Fruit fly (Drosophila melanogaster) ovary, adult (tissue): Measurements from ENCODE around the gene CG14570.

Source experiments
- CG17801 ChIP-seq: fragments of 200-800 bp; optimal IDR thresholded peaks from 2 replicates; lab custom pipeline; 2019; ENCODE audit warnings: missing biosample characterization, mild to moderate bottlenecking, missing genetic modification characterization, moderate library complexity; ENCODE audit not compliant: partially characterized antibody

Gene CG14570

dm6 chr3L:21728616-21729047, 1.6 kb downstream of the CG14570 start, which contains the start of the genes CG11247 and Polr2H:
Gene CG11247, minus strand, starts transcription at chr3L:21728806.
Gene Polr2H, plus strand, starts transcription at chr3L:21728932.
- TF ChIP-seq CG17801 (GFP tag; lab: Kevin White, UChicago), result peak; percentile 65

- TF ChIP-seq CG17801 (GFP tag; lab: Kevin White, UChicago), result no peak
Observed at dm6 chr3L:21727728-21728124, 2.5 kb downstream of the CG14570 start.

dm6 chr3L:21727013-21727727, 3.1 kb downstream of the CG14570 start:
- peak; percentile 16 for TF ChIP-seq CG17801 (GFP tag; lab: Kevin White, UChicago)

dm6 chr3L:21720869-21721268, 9.4 kb downstream of the CG14570 start:
- TF ChIP-seq CG17801 (GFP tag; lab: Kevin White, UChicago), result no peak

dm6 chr3L:21718233-21718632, 12.0 kb downstream of the CG14570 start:
- no peak for TF ChIP-seq CG17801 (GFP tag; lab: Kevin White, UChicago)

dm6 chr3L:21715974-21716373, 14.3 kb downstream of the CG14570 start:
- no peak for TF ChIP-seq CG17801 (GFP tag; lab: Kevin White, UChicago)

dm6 chr3L:21709785-21710591, 20.3 kb downstream of the CG14570 start:
- TF ChIP-seq CG17801 (GFP tag; lab: Kevin White, UChicago), result no peak

dm6 chr3L:21706144-21706926, 23.9 kb downstream of the CG14570 start, which contains the start of gene CG32447:
Gene CG32447, minus strand, starts transcription at chr3L:21706365.
- no peak for TF ChIP-seq CG17801 (GFP tag; lab: Kevin White, UChicago)

- TF ChIP-seq CG17801 (GFP tag; lab: Kevin White, UChicago), result no peak
Observed at dm6 chr3L:21700945-21701344, 29.3 kb downstream of the CG14570 start.

dm6 chr3L:21700052-21700451, 30.2 kb downstream of the CG14570 start:
- TF ChIP-seq CG17801 (GFP tag; lab: Kevin White, UChicago), result no peak

- no peak for TF ChIP-seq CG17801 (GFP tag; lab: Kevin White, UChicago)
Observed at dm6 chr3L:21694647-21695046, 35.6 kb downstream of the CG14570 start.

- TF ChIP-seq CG17801 (GFP tag; lab: Kevin White, UChicago), result no peak
Observed at dm6 chr3L:21688607-21689129, 41.6 kb downstream of the CG14570 start.

- TF ChIP-seq CG17801 (GFP tag; lab: Kevin White, UChicago), result no peak
Observed at dm6 chr3L:21685753-21686152, 44.5 kb downstream of the CG14570 start.

- no peak for TF ChIP-seq CG17801 (GFP tag; lab: Kevin White, UChicago)
Observed at dm6 chr3L:21683942-21684341, 46.3 kb downstream of the CG14570 start, which contains the start of gene Sfp78E. Gene Sfp78E, minus strand, starts transcription at chr3L:21684042.
